Fruit fly (Drosophila melanogaster) whole organism, prepupa: ENCODE measurements around the gene CG42245.

ENCODE experiments used
- Blimp-1 ChIP-seq: fragments of 200-800 bp; sonication (Bioruptor generic); optimal IDR thresholded peaks from 3 replicates; lab custom pipeline; 2017; ENCODE audit warnings: missing biosample characterization, missing genetic modification characterization, mild to moderate bottlenecking, moderate library complexity, missing genetic modification reagents
- CG10669 ChIP-seq: fragments of 200-800 bp; sonication (Bioruptor generic); optimal IDR thresholded peaks from 3 replicates; lab custom pipeline; 2018; ENCODE audit warnings: missing biosample characterization, mild to moderate bottlenecking, missing genetic modification characterization, moderate library complexity
- CG11294 ChIP-seq: fragments of 200-800 bp; sonication (Bioruptor generic); IDR thresholded peaks from 2 replicates; pipeline ENCODE4 v1.3.6; 2022; ENCODE audit warnings: missing biosample characterization, missing genetic modification characterization
- CG11762 ChIP-seq: fragments of 200-800 bp; sonication (Bioruptor generic); optimal IDR thresholded peaks from 3 replicates; lab custom pipeline; 2016; ENCODE audit warnings: missing biosample characterization, missing genetic modification characterization; ENCODE audit not compliant: insufficient read depth
- CG11902 ChIP-seq: fragments of 200-800 bp; sonication (Bioruptor generic); optimal IDR thresholded peaks from 3 replicates; lab custom pipeline; 2016; ENCODE audit warnings: missing biosample characterization, missing genetic modification characterization
- CG15336 ChIP-seq: fragments of 200-800 bp; sonication (Bioruptor generic); IDR thresholded peaks from 2 replicates; pipeline ENCODE4 v1.3.6; 2022; ENCODE audit warnings: missing biosample characterization, missing genetic modification characterization
- CG1621 ChIP-seq: fragments of 200-800 bp; sonication (Bioruptor generic); optimal IDR thresholded peaks from 3 replicates; lab custom pipeline; 2018; ENCODE audit warnings: missing biosample characterization, mild to moderate bottlenecking, missing genetic modification characterization
- CG16779 ChIP-seq: fragments of 200-800 bp; sonication (Bioruptor generic); optimal IDR thresholded peaks from 3 replicates; lab custom pipeline; 2017; ENCODE audit warnings: missing biosample characterization, mild to moderate bottlenecking, missing genetic modification characterization
- CG3032 ChIP-seq: fragments of 200-800 bp; optimal IDR thresholded peaks from 2 replicates; lab custom pipeline; 2019; ENCODE audit warnings: missing biosample characterization, mild to moderate bottlenecking, missing genetic modification characterization, moderate library complexity
- CG31627 ChIP-seq: fragments of 200-800 bp; sonication (Bioruptor generic); optimal IDR thresholded peaks from 3 replicates; lab custom pipeline; 2016; ENCODE audit warnings: missing biosample characterization, missing genetic modification characterization
- CG32006 ChIP-seq: fragments of 200-800 bp; sonication (Bioruptor generic); optimal IDR thresholded peaks from 3 replicates; lab custom pipeline; 2017; ENCODE audit warnings: missing biosample characterization, mild to moderate bottlenecking, missing genetic modification characterization
- CG34406 ChIP-seq: fragments of 200-800 bp; sonication (Bioruptor generic); optimal IDR thresholded peaks from 3 replicates; lab custom pipeline; 2016; ENCODE audit warnings: missing biosample characterization, missing genetic modification characterization
- CG4318 ChIP-seq: fragments of 200-800 bp; sonication (Bioruptor generic); optimal IDR thresholded peaks from 3 replicates; lab custom pipeline; 2017; ENCODE audit warnings: missing biosample characterization, mild to moderate bottlenecking, missing genetic modification characterization
- CG6276 ChIP-seq: fragments of 200-800 bp; sonication (Bioruptor generic); optimal IDR thresholded peaks from 2 replicates; lab custom pipeline; 2017; ENCODE audit warnings: missing biosample characterization, mild to moderate bottlenecking, missing genetic modification characterization
- CG6792 ChIP-seq: fragments of 200-800 bp; sonication (Bioruptor generic); optimal IDR thresholded peaks from 3 replicates; lab custom pipeline; 2016; ENCODE audit warnings: missing biosample characterization, missing genetic modification characterization
- CG6854 ChIP-seq: fragments of 200-800 bp; sonication (Bioruptor generic); optimal IDR thresholded peaks from 2 replicates; lab custom pipeline; 2017; ENCODE audit warnings: missing biosample characterization, mild to moderate bottlenecking, missing genetic modification characterization
- CG7368 ChIP-seq: fragments of 200-800 bp; sonication (Bioruptor generic); optimal IDR thresholded peaks from 3 replicates; lab custom pipeline; 2016; ENCODE audit warnings: missing biosample characterization, missing genetic modification characterization
- CG8119 ChIP-seq: fragments of 200-800 bp; sonication (Bioruptor generic); IDR thresholded peaks from 3 replicates; pipeline ENCODE4 v1.3.6; 2022; ENCODE audit warnings: missing biosample characterization, missing genetic modification characterization
- CG8319 ChIP-seq: fragments of 200-800 bp; sonication (Bioruptor generic); optimal IDR thresholded peaks from 3 replicates; lab custom pipeline; 2016; ENCODE audit warnings: missing biosample characterization, missing genetic modification characterization
- CG8632 ChIP-seq: fragments of 200-800 bp; sonication (Bioruptor generic); optimal IDR thresholded peaks from 3 replicates; lab custom pipeline; 2016; ENCODE audit warnings: missing biosample characterization, missing genetic modification characterization
- CG9139 ChIP-seq: fragments of 200-800 bp; sonication (Bioruptor generic); optimal IDR thresholded peaks from 3 replicates; lab custom pipeline; 2017; ENCODE audit warnings: missing biosample characterization, mild to moderate bottlenecking, missing genetic modification characterization
- Eip75B ChIP-seq: fragments of 200-800 bp; sonication (Bioruptor generic); optimal IDR thresholded peaks from 3 replicates; lab custom pipeline; 2016; ENCODE audit warnings: missing biosample characterization, missing genetic modification characterization
- Eip78C ChIP-seq: fragments of 200-800 bp; sonication (Bioruptor generic); peaks from one replicate; lab custom pipeline; 2016; ENCODE audit warnings: missing biosample characterization, missing genetic modification characterization
- Eip93F ChIP-seq: fragments of 200-800 bp; sonication (Bioruptor generic); optimal IDR thresholded peaks from 2 replicates; lab custom pipeline; 2016; ENCODE audit warnings: missing biosample characterization, mild to moderate bottlenecking, missing genetic modification characterization
- Ets21C ChIP-seq: fragments of 200-800 bp; sonication (Bioruptor generic); optimal IDR thresholded peaks from 3 replicates; lab custom pipeline; 2016; ENCODE audit warnings: missing biosample characterization, missing genetic modification characterization
- Ets96B ChIP-seq: fragments of 200-800 bp; optimal IDR thresholded peaks from 2 replicates; lab custom pipeline; 2019; ENCODE audit warnings: missing biosample characterization, mild to moderate bottlenecking, missing genetic modification characterization, moderate library complexity
- Gug ChIP-seq: fragments of 200-800 bp; sonication (Bioruptor generic); IDR thresholded peaks from 2 replicates; pipeline ENCODE4 v1.3.6; 2022; ENCODE audit warnings: missing biosample characterization, missing genetic modification characterization
- Hr38 ChIP-seq: sonication (Bioruptor generic); optimal IDR thresholded peaks from 2 replicates; lab custom pipeline; 2016; ENCODE audit warnings: missing biosample characterization, missing genetic modification characterization
- Hr39 ChIP-seq: fragments of 200-800 bp; sonication (Bioruptor generic); optimal IDR thresholded peaks from 2 replicates; lab custom pipeline; 2016; ENCODE audit warnings: missing biosample characterization, missing genetic modification characterization
- Hr4 ChIP-seq: fragments of 200-800 bp; sonication (Bioruptor generic); optimal IDR thresholded peaks from 3 replicates; lab custom pipeline; 2016; ENCODE audit warnings: missing biosample characterization, missing genetic modification characterization
- Lpt ChIP-seq: fragments of 200-800 bp; sonication (Bioruptor generic); optimal IDR thresholded peaks from 3 replicates; lab custom pipeline; 2016; ENCODE audit warnings: missing biosample characterization, missing genetic modification characterization
- OdsH ChIP-seq: fragments of 200-800 bp; sonication (Bioruptor generic); optimal IDR thresholded peaks from 3 replicates; lab custom pipeline; 2016; ENCODE audit warnings: missing biosample characterization, missing genetic modification characterization
- Smox ChIP-seq: fragments of 200-800 bp; sonication (Bioruptor generic); optimal IDR thresholded peaks from 3 replicates; lab custom pipeline; 2016; ENCODE audit warnings: missing biosample characterization, missing genetic modification characterization
- Sox14 ChIP-seq: fragments of 200-800 bp; sonication (Bioruptor generic); optimal IDR thresholded peaks from 3 replicates; lab custom pipeline; 2016; ENCODE audit warnings: missing biosample characterization, missing genetic modification characterization
- Sox15 ChIP-seq: fragments of 200-800 bp; sonication (Bioruptor generic); optimal IDR thresholded peaks from 3 replicates; lab custom pipeline; 2016; ENCODE audit warnings: missing biosample characterization, missing genetic modification characterization
- achi ChIP-seq: fragments of 200-800 bp; sonication (Bioruptor generic); optimal IDR thresholded peaks from 3 replicates; lab custom pipeline; 2016; ENCODE audit warnings: missing biosample characterization, missing genetic modification characterization
- acj6 ChIP-seq: fragments of 200-800 bp; sonication (Bioruptor generic); optimal IDR thresholded peaks from 3 replicates; lab custom pipeline; 2016; ENCODE audit warnings: missing biosample characterization, missing genetic modification characterization
- cyc ChIP-seq: fragments of 200-800 bp; sonication (Bioruptor generic); optimal IDR thresholded peaks from 3 replicates; lab custom pipeline; 2016; ENCODE audit warnings: missing biosample characterization, missing genetic modification characterization
- dsx ChIP-seq: fragments of 200-800 bp; optimal IDR thresholded peaks from 3 replicates; lab custom pipeline; 2019; ENCODE audit warnings: missing biosample characterization, mild to moderate bottlenecking, missing genetic modification characterization, moderate library complexity; ENCODE audit not compliant: poor library complexity, severe bottlenecking
- eg ChIP-seq: fragments of 200-800 bp; sonication (Bioruptor generic); IDR thresholded peaks from 3 replicates; pipeline ENCODE4 v1.3.6; 2022; ENCODE audit warnings: missing biosample characterization, missing genetic modification characterization
- esn ChIP-seq: fragments of 200-800 bp; sonication (Bioruptor generic); optimal IDR thresholded peaks from 2 replicates; lab custom pipeline; 2016; ENCODE audit warnings: missing biosample characterization, mild to moderate bottlenecking, missing genetic modification characterization, moderate library complexity
- fd59A ChIP-seq: fragments of 200-800 bp; sonication (Bioruptor generic); optimal IDR thresholded peaks from 2 replicates; lab custom pipeline; 2017; ENCODE audit warnings: missing biosample characterization, mild to moderate bottlenecking, missing genetic modification characterization, missing genetic modification reagents
- fd85E ChIP-seq: fragments of 200-800 bp; sonication (Bioruptor generic); optimal IDR thresholded peaks from 3 replicates; lab custom pipeline; 2016; ENCODE audit warnings: missing biosample characterization, missing genetic modification characterization
- fkh ChIP-seq: fragments of 200-800 bp; sonication (Bioruptor generic); optimal IDR thresholded peaks from 3 replicates; lab custom pipeline; 2017; ENCODE audit warnings: missing biosample characterization, mild to moderate bottlenecking, missing genetic modification characterization, moderate library complexity
- lz ChIP-seq: fragments of 200-800 bp; sonication (Bioruptor generic); optimal IDR thresholded peaks from 3 replicates; lab custom pipeline; 2016; ENCODE audit warnings: missing biosample characterization, missing genetic modification characterization
- net ChIP-seq: fragments of 200-800 bp; sonication (Bioruptor generic); optimal IDR thresholded peaks from 3 replicates; lab custom pipeline; 2016; ENCODE audit warnings: missing biosample characterization, missing genetic modification characterization
- pdm3 ChIP-seq: fragments of 200-800 bp; sonication (Bioruptor generic); optimal IDR thresholded peaks from 3 replicates; lab custom pipeline; 2016; ENCODE audit warnings: missing biosample characterization, missing genetic modification characterization
- salr ChIP-seq, 2 experiments: fragments of 200-800 bp; sonication (Bioruptor generic); optimal IDR thresholded peaks; 3 replicates each; lab custom pipeline; 2016 to 2018; ENCODE audit warnings: missing biosample characterization in 2 of 2, missing genetic modification characterization in 2 of 2, mild to moderate bottlenecking in 1 of 2
- spab ChIP-seq: fragments of 200-800 bp; sonication (Bioruptor generic); optimal IDR thresholded peaks from 2 replicates; lab custom pipeline; 2017; ENCODE audit warnings: missing biosample characterization, mild to moderate bottlenecking, missing genetic modification characterization, missing genetic modification reagents
- ss ChIP-seq, 2 experiments: fragments of 200-800 bp; sonication (Bioruptor generic); optimal IDR thresholded peaks; 2 replicates in 1 of 2; 3 replicates in 1 of 2; lab custom pipeline; 2017 to 2018; ENCODE audit warnings: mild to moderate bottlenecking in 2 of 2, missing biosample characterization in 2 of 2, missing genetic modification characterization in 2 of 2, moderate library complexity in 1 of 2
- svp ChIP-seq: fragments of 200-800 bp; sonication (Bioruptor generic); peaks from one replicate; lab custom pipeline; 2016; ENCODE audit warnings: missing biosample characterization, missing genetic modification characterization
- topi ChIP-seq: fragments of 200-800 bp; sonication (Bioruptor generic); optimal IDR thresholded peaks from 3 replicates; lab custom pipeline; 2016; ENCODE audit warnings: missing biosample characterization, missing genetic modification characterization
- vri ChIP-seq: fragments of 200-800 bp; sonication (Bioruptor generic); optimal IDR thresholded peaks from 3 replicates; lab custom pipeline; 2016; ENCODE audit warnings: missing biosample characterization, mild to moderate bottlenecking, missing genetic modification characterization

The CG42245 gene

DNA sequence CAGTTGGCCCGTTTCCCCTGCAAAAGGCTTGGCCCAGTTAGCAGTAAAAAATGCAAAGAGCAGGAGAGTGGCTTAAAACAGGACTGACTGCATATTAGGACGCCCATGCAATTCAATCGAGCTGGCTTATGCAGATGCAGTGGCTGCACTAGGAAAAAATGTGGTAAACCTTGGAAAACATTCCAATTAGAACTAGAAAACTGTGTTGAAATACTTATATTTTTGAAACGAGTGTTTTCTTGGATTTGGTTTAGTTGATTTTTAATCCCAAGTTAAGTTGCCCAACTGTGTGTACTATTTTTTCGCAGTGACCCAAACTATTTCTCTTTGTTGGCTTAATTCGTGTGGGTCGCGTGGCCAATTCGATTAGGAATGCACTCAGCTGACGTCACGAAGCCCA lies 49.2 kb upstream of the CG42245 start:
- TF ChIP-seq CG7368 (GFP tag; lab: Kevin White, UChicago) (no peak), spab (GFP tag; lab: Kevin White, UChicago) (peak; percentile 15), Gug (GFP tag; lab: Robert Waterston, UW) (peak; percentile 72), CG11902 (no peak), CG16779 (tag; lab: Kevin White, UChicago) (peak; percentile 26), net (no peak), fkh (GFP tag; lab: Kevin White, UChicago) (no peak), vri (no peak), Hr4 (GFP tag; lab: Kevin White, UChicago) (peak; percentile 74), CG15336 (peak; percentile 84), ss (GFP tag; optimal IDR thresholded peaks at IDR 0.05; lab: Kevin White, UChicago) (no peak), Eip78C (GFP tag; lab: Kevin White, UChicago) (peak; percentile 80), Hr38 (GFP tag; lab: Kevin White, UChicago) (no peak), Eip93F (GFP tag; lab: Kevin White, UChicago) (no peak), CG3032 (tag; lab: Kevin White, UChicago) (no peak), CG11294 (GFP tag; lab: Robert Waterston, UW) (peak; percentile 74), esn (no peak), Smox (GFP tag; lab: Kevin White, UChicago) (no peak), Sox15 (GFP tag; lab: Kevin White, UChicago) (no peak), Ets21C (no peak), Lpt (GFP tag; lab: Kevin White, UChicago) (no peak), OdsH (GFP tag; lab: Kevin White, UChicago) (peak; percentile 40), cyc (GFP tag; lab: Kevin White, UChicago) (no peak), pdm3 (GFP tag; lab: Kevin White, UChicago) (peak; percentile 29), CG31627 (GFP tag; lab: Kevin White, UChicago) (no peak), CG32006 (GFP tag; lab: Kevin White, UChicago) (peak; percentile 71), Sox14 (GFP tag; lab: Kevin White, UChicago) (no peak), CG8632 (GFP tag; lab: Kevin White, UChicago) (no peak), CG10669 (no peak), fd85E (no peak), Hr39 (GFP tag; lab: Kevin White, UChicago) (no peak), CG9139 (GFP tag; lab: Kevin White, UChicago) (no peak), Eip75B (GFP tag; lab: Kevin White, UChicago) (peak; percentile 31), CG4318 (GFP tag; lab: Kevin White, UChicago) (no peak), Ets96B (tag; lab: Kevin White, UChicago) (peak; percentile 64), CG6276 (peak; percentile 79), Blimp-1 (no peak), svp (GFP tag; lab: Kevin White, UChicago) (no peak), CG1621 (tag; lab: Kevin White, UChicago) (no peak), CG8319 (GFP tag; lab: Kevin White, UChicago) (no peak), CG34406 (GFP tag; lab: Kevin White, UChicago) (no peak), CG11762 (GFP tag; lab: Kevin White, UChicago) (peak; percentile 18), achi (GFP tag; lab: Kevin White, UChicago) (no peak), topi (GFP tag; lab: Kevin White, UChicago) (no peak), dsx (GFP tag; lab: Kevin White, UChicago) (no peak), CG6854 (GFP tag; lab: Kevin White, UChicago) (no peak), eg (GFP tag; lab: Robert Waterston, UW) (peak; percentile 93), CG6792 (GFP tag; lab: Kevin White, UChicago) (no peak), fd59A (GFP tag; lab: Kevin White, UChicago) (peak; percentile 6), acj6 (no peak), salr (GFP tag; optimal IDR thresholded peaks at IDR 0.05; lab: Kevin White, UChicago) (no peak), lz (GFP tag; lab: Kevin White, UChicago) (no peak), CG8119 (GFP tag; lab: Robert Waterston, UW) (peak; percentile 81)
